Fruit fly (Drosophila melanogaster) whole organism, embryonic: ENCODE data around the gene JMJD4.

Source experiments
- Abd-B ChIP-seq: fragments of 200-800 bp; sonication (Bioruptor generic); optimal IDR thresholded peaks from 2 replicates; lab custom pipeline; 2018; ENCODE audit warnings: missing biosample characterization, mild to moderate bottlenecking, missing genetic modification characterization, moderate library complexity
- Antp ChIP-seq: fragments of 200-800 bp; sonication (Bioruptor generic); optimal IDR thresholded peaks from 3 replicates; lab custom pipeline; 2016; ENCODE audit warnings: missing biosample characterization, missing genetic modification characterization
- C15 ChIP-seq: fragments of 200-800 bp; sonication (Bioruptor generic); IDR thresholded peaks from 3 replicates; pipeline ENCODE4 v1.3.6; 2022; ENCODE audit warnings: missing biosample characterization, missing genetic modification characterization
- CG11085 ChIP-seq: fragments of 200-800 bp; sonication (Bioruptor generic); IDR thresholded peaks from 2 replicates; pipeline ENCODE4 v1.3.6; 2022; ENCODE audit warnings: missing biosample characterization, missing genetic modification characterization
- CG11504 ChIP-seq: fragments of 200-800 bp; sonication (Bioruptor generic); optimal IDR thresholded peaks from 3 replicates; lab custom pipeline; 2019; ENCODE audit warnings: missing biosample characterization, mild to moderate bottlenecking, missing genetic modification characterization, moderate library complexity
- CG11723 ChIP-seq: fragments of 200-800 bp; sonication (Bioruptor generic); optimal IDR thresholded peaks from 2 replicates; lab custom pipeline; 2017; ENCODE audit warnings: missing biosample characterization, mild to moderate bottlenecking, missing genetic modification characterization
- CG1233 ChIP-seq: fragments of 200-800 bp; sonication (Bioruptor generic); optimal IDR thresholded peaks from 4 replicates; lab custom pipeline; 2018; ENCODE audit warnings: missing biosample characterization, mild to moderate bottlenecking, missing genetic modification characterization
- CG12659 ChIP-seq: fragments of 200-800 bp; sonication (Bioruptor generic); optimal IDR thresholded peaks from 3 replicates; lab custom pipeline; 2017; ENCODE audit warnings: mild to moderate bottlenecking, missing biosample characterization, missing genetic modification reagents, missing genetic modification characterization
- CG17328 ChIP-seq: fragments of 200-800 bp; sonication (Bioruptor generic); IDR thresholded peaks from 2 replicates; pipeline ENCODE4 v1.3.6; 2022; ENCODE audit warnings: missing biosample characterization, missing genetic modification characterization
- CG17912 ChIP-seq: fragments of 200-800 bp; sonication (Bioruptor generic); optimal IDR thresholded peaks from 2 replicates; lab custom pipeline; 2018; ENCODE audit warnings: missing biosample characterization, mild to moderate bottlenecking, missing genetic modification characterization
- CG18764 ChIP-seq: fragments of 200-800 bp; sonication (Bioruptor generic); optimal IDR thresholded peaks from 3 replicates; lab custom pipeline; 2016; ENCODE audit warnings: missing biosample characterization, missing genetic modification characterization
- CG30403 ChIP-seq: fragments of 200-800 bp; sonication (Bioruptor generic); optimal IDR thresholded peaks from 3 replicates; lab custom pipeline; 2016; ENCODE audit warnings: missing biosample characterization, missing genetic modification characterization
- CG33557 ChIP-seq: fragments of 200-800 bp; sonication (Bioruptor generic); optimal IDR thresholded peaks from 2 replicates; lab custom pipeline; 2019; ENCODE audit warnings: missing biosample characterization, mild to moderate bottlenecking, missing genetic modification characterization, moderate library complexity
- CG5245 ChIP-seq: fragments of 200-800 bp; sonication (Bioruptor generic); optimal IDR thresholded peaks from 3 replicates; lab custom pipeline; 2016; ENCODE audit warnings: missing biosample characterization, missing genetic modification characterization
- CG6689 ChIP-seq: fragments of 200-800 bp; sonication (Bioruptor generic); IDR thresholded peaks from 2 replicates; pipeline ENCODE4 v1.3.6; 2022; ENCODE audit warnings: missing biosample characterization, missing genetic modification characterization
- CG8388 ChIP-seq: fragments of 200-800 bp; sonication (Bioruptor generic); optimal IDR thresholded peaks from 2 replicates; lab custom pipeline; 2019; ENCODE audit warnings: missing biosample characterization, mild to moderate bottlenecking, missing genetic modification characterization, moderate library complexity
- Camta ChIP-seq: fragments of 200-800 bp; sonication (Bioruptor generic); optimal IDR thresholded peaks from 2 replicates; lab custom pipeline; 2016; ENCODE audit warnings: missing biosample characterization, missing genetic modification characterization
- Doc3 ChIP-seq: fragments of 200-800 bp; sonication (Bioruptor generic); IDR thresholded peaks from 3 replicates; pipeline ENCODE4 v1.3.6; 2022; ENCODE audit warnings: missing biosample characterization, missing genetic modification characterization; ENCODE audit not compliant: partially characterized antibody
- Drgx ChIP-seq: fragments of 200-800 bp; sonication (Bioruptor generic); IDR thresholded peaks from 2 replicates; pipeline ENCODE4 v1.3.6; 2022; ENCODE audit warnings: missing biosample characterization, missing genetic modification characterization
- Fer2 ChIP-seq: fragments of 200-800 bp; sonication (Bioruptor generic); optimal IDR thresholded peaks from 2 replicates; lab custom pipeline; 2018; ENCODE audit warnings: missing biosample characterization, mild to moderate bottlenecking, missing genetic modification characterization, moderate library complexity
- H15 ChIP-seq: fragments of 200-800 bp; sonication (Bioruptor generic); IDR thresholded peaks from 3 replicates; pipeline ENCODE4 v1.3.6; 2022; ENCODE audit warnings: missing biosample characterization, missing genetic modification characterization
- HmgD ChIP-seq: fragments of 200-800 bp; sonication (Bioruptor generic); optimal IDR thresholded peaks from 3 replicates; lab custom pipeline; 2016; ENCODE audit warnings: missing biosample characterization, missing genetic modification characterization
- Meics ChIP-seq: fragments of 200-800 bp; sonication (Bioruptor generic); optimal IDR thresholded peaks from 2 replicates; lab custom pipeline; 2017; ENCODE audit warnings: missing biosample characterization, mild to moderate bottlenecking, missing genetic modification characterization
- Nf-YB ChIP-seq: fragments of 200-800 bp; sonication (Bioruptor generic); optimal IDR thresholded peaks from 3 replicates; lab custom pipeline; 2019; ENCODE audit warnings: missing biosample characterization, mild to moderate bottlenecking, missing genetic modification characterization, moderate library complexity
- NfI ChIP-seq: fragments of 200-800 bp; sonication (Bioruptor generic); optimal IDR thresholded peaks from 3 replicates; lab custom pipeline; 2018; ENCODE audit warnings: missing biosample characterization, mild to moderate bottlenecking, missing genetic modification characterization, moderate library complexity
- Sox102F ChIP-seq: fragments of 200-800 bp; sonication (Bioruptor generic); optimal IDR thresholded peaks from 2 replicates; lab custom pipeline; 2018; ENCODE audit warnings: missing biosample characterization, mild to moderate bottlenecking, missing genetic modification characterization, moderate library complexity
- Taf1 ChIP-seq: fragments of 200-800 bp; sonication (Bioruptor generic); IDR thresholded peaks from 2 replicates; pipeline ENCODE4 v1.3.6; 2022; ENCODE audit warnings: missing biosample characterization, missing genetic modification characterization
- Vsx1 ChIP-seq: fragments of 200-800 bp; sonication (Bioruptor generic); optimal IDR thresholded peaks from 2 replicates; lab custom pipeline; 2017; ENCODE audit warnings: missing biosample characterization, mild to moderate bottlenecking, missing genetic modification characterization, missing genetic modification reagents
- ab ChIP-seq: fragments of 200-800 bp; sonication (Bioruptor generic); optimal IDR thresholded peaks from 2 replicates; lab custom pipeline; 2016; ENCODE audit warnings: missing biosample characterization, missing genetic modification characterization
- ap ChIP-seq: fragments of 200-800 bp; sonication (Bioruptor generic); IDR thresholded peaks from 2 replicates; pipeline ENCODE4 v1.3.6; 2022; ENCODE audit warnings: missing biosample characterization, missing genetic modification characterization
- ara ChIP-seq: fragments of 200-800 bp; sonication (Bioruptor generic); IDR thresholded peaks from 2 replicates; pipeline ENCODE4 v1.3.6; 2022; ENCODE audit warnings: missing biosample characterization, missing genetic modification characterization
- cas ChIP-seq: fragments of 200-800 bp; sonication (Bioruptor generic); IDR thresholded peaks from 2 replicates; pipeline ENCODE4 v1.3.6; 2022; ENCODE audit warnings: missing biosample characterization, missing genetic modification characterization
- dati ChIP-seq: fragments of 200-800 bp; sonication (Bioruptor generic); IDR thresholded peaks from 2 replicates; pipeline ENCODE4 v1.3.6; 2022; ENCODE audit warnings: missing biosample characterization, missing genetic modification characterization
- gce ChIP-seq: fragments of 200-800 bp; sonication (Bioruptor generic); IDR thresholded peaks from 3 replicates; pipeline ENCODE4 v1.3.6; 2022; ENCODE audit warnings: missing biosample characterization, missing genetic modification characterization
- gem ChIP-seq: fragments of 200-800 bp; sonication (Bioruptor generic); optimal IDR thresholded peaks from 2 replicates; lab custom pipeline; 2019; ENCODE audit warnings: missing biosample characterization, mild to moderate bottlenecking, missing genetic modification characterization, moderate library complexity
- grau ChIP-seq: fragments of 200-800 bp; optimal IDR thresholded peaks from 3 replicates; lab custom pipeline; 2019; ENCODE audit warnings: missing biosample characterization, mild to moderate bottlenecking, missing genetic modification characterization, moderate library complexity
- gro ChIP-seq: fragments of 200-800 bp; sonication (Bioruptor generic); optimal IDR thresholded peaks from 2 replicates; lab custom pipeline; 2016; ENCODE audit warnings: missing biosample characterization, missing genetic modification characterization
- kay ChIP-seq: fragments of 200-800 bp; sonication (Bioruptor generic); optimal IDR thresholded peaks from 2 replicates; lab custom pipeline; 2016; ENCODE audit warnings: missing biosample characterization, missing genetic modification characterization
- lbe ChIP-seq: fragments of 200-800 bp; sonication (Bioruptor generic); optimal IDR thresholded peaks from 2 replicates; lab custom pipeline; 2016; ENCODE audit warnings: missing biosample characterization, mild to moderate bottlenecking, missing genetic modification characterization
- mirr ChIP-seq: fragments of 200-800 bp; sonication (Bioruptor generic); optimal IDR thresholded peaks from 3 replicates; lab custom pipeline; 2018; ENCODE audit warnings: missing biosample characterization, mild to moderate bottlenecking, missing genetic modification characterization
- nom ChIP-seq: fragments of 200-800 bp; sonication (Bioruptor generic); optimal IDR thresholded peaks from 2 replicates; lab custom pipeline; 2017; ENCODE audit warnings: missing biosample characterization, missing genetic modification characterization, mild to moderate bottlenecking, moderate library complexity, missing genetic modification reagents
- pb ChIP-seq: fragments of 200-800 bp; sonication (Bioruptor generic); optimal IDR thresholded peaks from 3 replicates; lab custom pipeline; 2016; ENCODE audit warnings: missing biosample characterization, missing genetic modification characterization
- sd ChIP-seq: fragments of 200-800 bp; sonication (Bioruptor generic); optimal IDR thresholded peaks from 3 replicates; lab custom pipeline; 2018; ENCODE audit warnings: missing biosample characterization, mild to moderate bottlenecking, missing genetic modification characterization, moderate library complexity
- slp2 ChIP-seq: fragments of 200-800 bp; sonication (Bioruptor generic); optimal IDR thresholded peaks from 2 replicates; lab custom pipeline; 2016; ENCODE audit warnings: missing biosample characterization, missing genetic modification characterization
- sob ChIP-seq: fragments of 200-800 bp; sonication (Bioruptor generic); IDR thresholded peaks from 2 replicates; pipeline ENCODE4 v1.3.6; 2022; ENCODE audit warnings: missing biosample characterization, missing genetic modification characterization
- ssp ChIP-seq: fragments of 200-800 bp; sonication (Bioruptor generic); IDR thresholded peaks from 2 replicates; pipeline ENCODE4 v1.3.6; 2022; ENCODE audit warnings: missing biosample characterization, missing genetic modification characterization
- tap ChIP-seq: fragments of 200-800 bp; optimal IDR thresholded peaks from 3 replicates; lab custom pipeline; 2019; ENCODE audit warnings: missing biosample characterization, mild to moderate bottlenecking, missing genetic modification characterization, moderate library complexity
- vfl ChIP-seq: fragments of 200-800 bp; sonication (Bioruptor generic); optimal IDR thresholded peaks from 2 replicates; lab custom pipeline; 2016; ENCODE audit warnings: missing biosample characterization, missing genetic modification characterization
- vvl ChIP-seq: fragments of 200-800 bp; sonication (Bioruptor generic); IDR thresholded peaks from 2 replicates; pipeline ENCODE4 v1.3.6; 2022; ENCODE audit warnings: missing biosample characterization, missing genetic modification characterization

The JMJD4 gene

dm6 chr2L:18121367-18122230, 37.5 kb downstream of the JMJD4 start (continued):
- TF ChIP-seq CG11504 (tag; lab: Kevin White, UChicago) (peak; percentile 52), ap (0 out of 2 replicates have a peak, but pooled peaks have one; percentile 16), kay (GFP tag; lab: Kevin White, UChicago) (peak; percentile 14), H15 (GFP tag; lab: Robert Waterston, UW) (0 out of 3 replicates have a peak, but pooled peaks have one; percentile 24), Meics (GFP tag; lab: Kevin White, UChicago) (peak; percentile 11), CG17912 (GFP tag; lab: Kevin White, UChicago) (no peak), Vsx1 (GFP tag; lab: Kevin White, UChicago) (no peak), CG6689 (peak; percentile 41), CG30403 (peak; percentile 43), Abd-B (GFP tag; lab: Kevin White, UChicago) (peak; percentile 57), slp2 (GFP tag; lab: Kevin White, UChicago) (no peak), HmgD (GFP tag; lab: Kevin White, UChicago) (no peak), CG17328 (GFP tag; lab: Robert Waterston, UW) (peak; percentile 48; the same call in 1 of the 2 replicates), ab (no peak), cas (GFP tag; lab: Robert Waterston, UW) (no peak), gce (GFP tag; lab: Robert Waterston, UW) (no peak), pb (GFP tag; lab: Kevin White, UChicago) (peak; percentile 29), mirr (GFP tag; lab: Kevin White, UChicago) (no peak), Nf-YB (GFP tag; lab: Kevin White, UChicago) (no peak), sd (no peak), grau (tag; lab: Kevin White, UChicago) (peak; percentile 49), Antp (peak; percentile 61), CG11723 (GFP tag; lab: Kevin White, UChicago) (no peak), ara (GFP tag; lab: Robert Waterston, UW) (no peak), CG5245 (GFP tag; lab: Kevin White, UChicago) (peak; percentile 43), sob (0 out of 2 replicates have a peak, but pooled peaks have one; percentile 37), CG33557 (GFP tag; lab: Kevin White, UChicago) (no peak), vvl (GFP tag; lab: Robert Waterston, UW) (peak; percentile 61; the same call in 1 of the 2 replicates), Doc3 (no peak), CG11085 (GFP tag; lab: Robert Waterston, UW) (0 out of 2 replicates have a peak, but pooled peaks have one; percentile 28), CG1233 (peak; percentile 22), dati (GFP tag; lab: Robert Waterston, UW) (no peak), lbe (GFP tag; lab: Kevin White, UChicago) (peak; percentile 78), Fer2 (tag; lab: Kevin White, UChicago) (no peak), Camta (GFP tag; lab: Kevin White, UChicago) (peak; percentile 28), CG8388 (GFP tag; lab: Kevin White, UChicago) (peak; percentile 35), CG18764 (peak; percentile 3), tap (tag; lab: Kevin White, UChicago) (peak; percentile 14), ssp (GFP tag; lab: Robert Waterston, UW) (0 out of 2 replicates have a peak, but pooled peaks have one; percentile 20), Sox102F (peak; percentile 54), Drgx (GFP tag; lab: Robert Waterston, UW) (peak; percentile 97), gro (peak; percentile 15), C15 (GFP tag; lab: Robert Waterston, UW) (no peak), vfl (GFP tag; lab: Kevin White, UChicago) (peak; percentile 10), gem (tag; lab: Kevin White, UChicago) (peak; percentile 70), Taf1 (no peak), CG12659 (GFP tag; lab: Kevin White, UChicago) (peak; percentile 26), nom (GFP tag; lab: Kevin White, UChicago) (peak; percentile 91), NfI (GFP tag; lab: Kevin White, UChicago) (peak; percentile 24)
